Fruit fly (Drosophila melanogaster) whole organism, larva: ENCODE results near the gene dco.

Experiments used
- noc ChIP-seq: fragments of 200-800 bp; sonication (Bioruptor generic); optimal IDR thresholded peaks from 3 replicates; lab custom pipeline; 2019; ENCODE audit warnings: missing biosample characterization, mild to moderate bottlenecking, missing genetic modification characterization, moderate library complexity

dco gene

DNA sequence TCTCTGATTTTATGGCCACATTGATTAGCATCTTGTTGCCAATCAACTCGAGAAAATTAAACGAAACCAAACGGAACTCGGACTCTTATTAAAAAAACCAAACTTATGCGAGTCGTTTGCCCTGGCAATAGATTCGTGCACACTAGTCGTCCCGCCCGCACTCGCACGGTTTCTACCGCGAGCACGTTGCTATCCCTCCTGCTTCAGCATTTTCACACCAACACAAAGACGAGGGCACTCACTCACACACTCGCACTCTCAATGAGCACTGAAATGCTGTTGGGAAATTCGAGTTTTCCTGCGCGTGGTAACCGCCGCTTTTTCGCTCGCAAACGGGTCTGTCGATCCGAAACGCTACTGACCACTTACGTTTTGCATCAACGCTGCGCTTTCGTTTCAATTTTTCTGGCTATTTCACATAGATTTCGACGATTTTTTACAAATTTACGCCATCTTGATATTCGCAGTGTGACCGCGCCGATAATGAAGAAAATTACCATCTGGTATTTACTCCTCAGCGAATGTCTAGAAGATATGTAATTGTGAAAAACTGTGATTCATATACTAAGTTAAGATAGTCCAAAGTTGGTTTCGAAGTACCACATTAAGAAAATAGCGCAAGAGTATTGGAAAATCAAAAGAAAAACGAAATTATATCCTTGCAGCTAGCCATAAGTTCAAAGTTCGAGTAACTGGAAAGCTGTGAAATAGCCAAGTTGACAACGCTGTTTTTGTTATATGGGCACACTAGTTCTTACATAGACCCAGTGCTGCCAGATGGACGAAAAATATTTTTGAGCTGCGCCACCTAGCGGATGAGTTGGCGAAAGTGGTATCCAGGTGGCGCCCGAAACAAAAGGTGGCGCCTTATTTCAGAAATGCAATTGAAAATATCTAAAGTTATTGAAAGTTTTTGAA lies at the start of gene dco:
Gene dco, minus strand, starts transcription at position 503 of the 918 bp plus-strand sequence.
- TF ChIP-seq noc (tag; lab: Kevin White, UChicago): no peak

DNA sequence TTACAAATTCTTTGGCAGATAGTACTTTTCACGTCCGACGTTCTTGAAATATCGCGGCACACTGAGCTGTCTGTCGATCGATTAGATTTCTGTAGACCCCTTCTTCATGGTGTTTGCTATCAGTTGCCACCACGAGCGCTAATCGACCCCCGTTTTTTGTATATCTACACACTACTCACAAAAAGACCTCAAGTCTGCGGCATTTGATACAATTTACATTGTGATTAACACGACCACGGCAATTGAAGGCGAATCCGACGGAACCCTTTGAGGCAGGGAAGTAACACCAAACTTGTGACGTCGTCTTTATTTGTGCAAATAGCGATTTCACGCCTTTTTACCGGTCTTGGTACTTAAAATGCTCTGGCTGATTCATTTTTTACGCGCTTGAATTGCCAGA lies 48.1 kb upstream of the dco start, which contains the start of gene Mayo:
Gene Mayo, minus strand, starts transcription at position 66 of the 400 bp plus-strand sequence.
- no peak for TF ChIP-seq noc (tag; lab: Kevin White, UChicago)

DNA sequence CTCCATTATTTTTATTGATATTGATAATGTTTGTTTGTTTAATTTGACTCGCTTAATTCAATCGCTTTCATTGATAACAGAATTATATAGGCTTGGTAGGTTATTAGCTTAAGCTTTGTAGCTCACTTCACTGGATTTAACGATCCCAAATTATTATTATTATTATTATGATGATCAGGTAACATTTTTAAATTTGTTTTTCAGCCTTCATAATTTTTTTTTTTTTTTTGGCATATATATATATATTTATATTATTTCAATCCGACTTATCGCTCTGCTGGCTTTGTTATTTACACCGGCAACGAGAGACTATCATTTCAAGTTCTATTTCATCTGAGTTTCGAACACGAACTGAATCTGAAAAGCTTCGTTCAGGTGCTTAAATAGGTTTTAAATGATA lies 40.1 kb upstream of the dco start, which contains the start of gene CG15553:
Gene CG15553, minus strand, starts transcription at position 101 of the 400 bp plus-strand sequence.
- no peak for TF ChIP-seq noc (tag; lab: Kevin White, UChicago)

DNA sequence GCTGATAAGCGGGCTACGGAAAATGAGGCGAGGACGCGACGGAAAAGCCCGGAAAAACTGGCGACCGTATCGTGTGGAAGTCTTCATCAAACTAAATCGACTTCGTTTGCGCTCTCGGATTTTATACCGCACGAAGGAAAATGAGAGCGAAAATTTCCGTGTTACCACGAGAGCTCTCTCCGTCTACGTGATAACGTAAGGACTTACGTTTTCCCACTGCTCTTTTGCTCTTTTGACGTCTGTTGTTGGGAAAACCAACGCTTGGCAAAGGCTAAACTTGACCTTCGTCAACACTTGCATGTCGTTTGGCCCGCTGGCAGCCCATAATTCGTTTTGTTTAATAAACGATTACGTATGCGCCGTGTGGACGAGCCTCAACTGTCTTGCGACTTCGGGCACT lies 36.2 kb upstream of the dco start, which contains the start of gene CG11317:
Gene CG11317, minus strand, starts transcription at position 101 of the 400 bp plus-strand sequence.
- no peak for TF ChIP-seq noc (tag; lab: Kevin White, UChicago)

DNA sequence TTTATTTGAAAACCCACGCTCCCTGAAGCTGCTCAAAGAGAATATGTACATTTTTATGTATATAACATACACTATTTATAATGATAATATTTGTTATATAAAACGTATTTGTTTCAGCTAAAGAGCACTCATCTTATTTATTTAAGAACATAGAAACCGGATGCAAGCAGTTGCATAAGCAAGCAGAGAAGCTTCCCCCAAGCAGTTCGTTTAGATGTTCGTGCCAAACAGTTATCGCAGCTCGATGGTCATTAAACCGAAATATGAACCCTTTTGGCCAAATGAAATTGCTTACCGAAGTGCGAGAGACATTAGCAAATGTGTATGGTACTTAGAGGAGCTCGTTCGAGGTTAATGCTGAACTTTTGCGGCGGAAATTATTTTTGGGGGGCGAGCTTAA lies 29.0 kb upstream of the dco start:
- TF ChIP-seq noc (tag; lab: Kevin White, UChicago): no peak

DNA sequence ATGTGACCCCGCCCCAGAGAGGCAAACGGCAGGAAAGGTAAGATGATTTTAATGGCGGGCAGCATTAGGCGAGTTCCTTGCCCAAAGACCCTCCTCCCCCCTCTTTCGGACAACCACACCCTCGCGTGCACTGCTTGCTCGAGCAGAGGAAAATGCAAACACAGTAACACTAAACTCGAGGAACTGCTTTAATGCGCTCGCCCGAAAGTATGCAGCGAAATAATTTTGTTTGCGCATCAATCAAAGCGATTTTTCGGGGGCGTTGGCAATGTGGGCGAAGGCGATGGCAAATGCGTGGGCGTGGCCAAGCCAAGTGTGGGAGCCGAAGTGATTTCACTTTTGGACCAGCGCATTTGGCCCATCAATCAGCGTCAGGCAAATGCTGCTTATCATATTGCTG lies 25.4 kb upstream of the dco start:
- TF ChIP-seq noc (tag; lab: Kevin White, UChicago): no peak

DNA sequence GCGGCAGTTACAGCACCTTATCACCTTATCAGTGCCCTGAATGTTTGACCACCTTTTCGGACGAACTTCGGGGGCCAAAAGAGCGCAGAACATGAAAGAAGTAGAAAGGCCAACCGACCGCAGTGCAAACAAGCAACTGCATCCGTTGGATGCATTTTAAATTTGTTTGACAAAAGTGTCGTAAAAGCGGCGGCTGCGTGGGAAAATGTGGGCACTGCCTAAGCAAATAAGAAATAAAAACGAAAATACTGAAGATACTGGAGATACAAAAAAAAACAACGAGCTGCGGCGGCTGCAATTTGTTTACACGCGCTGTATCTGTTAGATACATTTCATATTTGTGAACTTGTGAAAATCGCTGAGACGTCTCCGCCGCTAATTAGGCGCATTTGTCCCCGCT lies 9.7 kb upstream of the dco start:
- TF ChIP-seq noc (tag; lab: Kevin White, UChicago): no peak

DNA sequence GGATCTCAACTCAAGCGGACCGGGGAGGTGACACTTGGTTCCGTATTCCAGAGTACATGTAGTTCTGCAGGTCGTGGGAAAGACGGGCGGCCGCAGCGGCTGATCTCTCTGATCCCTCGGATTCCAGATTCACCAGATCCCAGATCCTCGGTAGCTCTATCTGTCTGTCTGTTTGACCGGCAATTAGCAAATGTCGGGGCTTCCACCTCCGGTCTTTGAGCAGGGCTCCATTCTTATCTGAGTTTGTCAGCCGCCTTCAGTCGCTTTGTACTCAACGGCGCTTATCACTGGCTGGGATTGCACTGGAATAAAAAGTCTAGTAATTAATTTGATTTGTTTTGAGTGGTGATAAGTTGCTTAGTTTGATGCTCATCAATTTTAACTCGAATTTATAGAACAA lies 5.3 kb upstream of the dco start:
- TF ChIP-seq noc (tag; lab: Kevin White, UChicago): no peak

DNA sequence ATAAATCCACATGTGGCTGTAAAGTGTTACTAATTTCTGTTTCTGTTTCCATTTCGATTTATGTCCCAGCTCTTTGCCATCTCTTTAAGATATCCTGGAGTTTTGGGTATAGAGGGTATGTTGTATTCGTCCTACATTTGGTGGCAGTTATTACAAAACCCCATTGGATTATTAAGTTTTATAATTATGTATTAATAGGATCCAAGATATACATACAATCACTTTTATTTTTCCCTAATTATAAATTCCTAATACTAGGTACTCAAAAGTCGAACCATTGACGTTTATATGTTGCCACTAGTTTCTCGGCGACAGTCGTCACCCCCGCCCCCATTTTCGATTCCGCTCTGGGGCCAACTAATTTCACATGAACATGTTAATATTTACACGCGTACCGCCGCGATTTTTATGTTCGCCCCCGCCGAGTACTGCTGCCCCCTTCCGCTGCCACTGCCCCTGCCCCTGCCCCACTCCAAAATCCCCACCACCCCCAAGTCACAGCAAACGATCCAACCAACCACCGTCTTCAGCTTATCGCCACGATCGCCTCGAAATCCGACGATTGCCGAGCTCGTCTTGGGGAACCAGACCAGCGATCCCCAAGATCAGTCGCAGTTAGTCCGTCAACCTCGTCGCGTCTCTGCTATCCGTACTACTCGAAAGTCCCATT lies 3.8 kb upstream of the dco start, which contains the start of gene Sox100B:
Gene Sox100B, plus strand, starts transcription at position 601 of the 670 bp plus-strand sequence.
- TF ChIP-seq noc (tag; lab: Kevin White, UChicago): no peak

DNA sequence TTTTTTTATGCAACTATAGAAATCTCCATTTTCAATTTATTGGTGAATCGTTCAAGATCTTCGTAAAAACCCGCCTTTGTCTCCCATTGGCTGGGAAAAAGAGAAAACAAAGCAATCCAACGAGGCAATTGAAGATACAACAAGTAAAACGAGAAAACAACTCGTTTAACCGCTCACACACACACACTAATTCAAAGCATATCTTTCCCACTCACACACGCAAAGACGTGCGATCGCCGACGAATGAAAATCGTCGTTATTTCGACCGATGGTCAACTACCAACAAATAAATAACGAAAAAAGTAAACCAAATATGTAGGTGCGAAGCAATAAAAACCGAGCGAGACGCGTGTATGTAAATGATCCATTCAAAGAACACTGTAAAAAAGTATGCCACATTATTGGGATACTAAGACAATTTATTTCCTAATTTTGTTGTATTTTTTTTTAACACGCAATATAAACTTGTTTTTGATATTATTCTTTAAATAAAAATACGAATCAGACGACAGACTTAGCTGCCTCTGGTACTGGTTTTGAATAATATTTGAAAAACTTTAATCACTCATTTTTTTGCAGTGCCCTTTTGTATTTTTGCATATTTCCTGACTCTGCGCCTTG lies 1.4 kb upstream of the dco start:
- TF ChIP-seq noc (tag; lab: Kevin White, UChicago): no peak

DNA sequence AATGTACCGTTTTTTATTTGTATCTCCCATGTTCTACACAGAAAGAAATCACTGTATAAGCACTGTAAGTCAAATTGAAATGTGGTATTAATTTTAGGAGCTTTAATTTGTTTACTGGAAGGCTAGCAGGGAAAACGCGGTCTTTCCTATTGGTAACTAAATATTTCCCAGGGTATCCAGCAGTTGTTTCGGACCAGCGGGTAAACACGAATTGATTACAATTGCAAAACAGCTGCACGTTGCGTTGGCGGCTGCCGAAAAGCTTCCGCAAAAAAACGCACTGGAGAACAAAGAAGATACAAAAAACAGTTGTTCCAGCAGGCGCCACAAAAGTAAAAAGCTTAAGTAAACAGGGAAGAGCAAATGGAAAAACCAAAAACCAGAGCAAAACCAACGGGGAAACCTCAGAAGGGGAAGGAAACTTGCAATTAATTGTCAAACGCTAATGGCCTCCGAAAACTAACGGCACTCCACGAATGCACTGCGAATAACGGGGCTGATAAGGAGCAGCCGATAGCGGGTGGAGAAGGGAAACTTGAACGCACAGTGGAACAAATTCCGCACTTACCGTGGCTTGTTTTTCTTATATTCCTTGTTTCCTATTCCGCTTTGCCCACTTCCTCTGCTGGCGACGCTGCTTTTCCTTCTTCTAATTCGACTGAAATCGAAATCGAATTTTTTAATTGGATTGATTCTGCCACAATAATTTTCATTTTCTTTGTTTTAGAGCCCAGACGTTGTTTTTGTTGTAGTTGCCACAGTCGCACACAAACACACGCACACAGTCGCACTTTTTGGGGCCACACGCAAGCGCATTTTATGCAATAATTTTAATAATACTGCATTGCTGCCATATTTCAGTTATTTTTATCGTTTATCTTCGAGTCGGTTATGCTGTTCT lies 953 bp downstream of the dco start:
- no peak for TF ChIP-seq noc (tag; lab: Kevin White, UChicago)

DNA sequence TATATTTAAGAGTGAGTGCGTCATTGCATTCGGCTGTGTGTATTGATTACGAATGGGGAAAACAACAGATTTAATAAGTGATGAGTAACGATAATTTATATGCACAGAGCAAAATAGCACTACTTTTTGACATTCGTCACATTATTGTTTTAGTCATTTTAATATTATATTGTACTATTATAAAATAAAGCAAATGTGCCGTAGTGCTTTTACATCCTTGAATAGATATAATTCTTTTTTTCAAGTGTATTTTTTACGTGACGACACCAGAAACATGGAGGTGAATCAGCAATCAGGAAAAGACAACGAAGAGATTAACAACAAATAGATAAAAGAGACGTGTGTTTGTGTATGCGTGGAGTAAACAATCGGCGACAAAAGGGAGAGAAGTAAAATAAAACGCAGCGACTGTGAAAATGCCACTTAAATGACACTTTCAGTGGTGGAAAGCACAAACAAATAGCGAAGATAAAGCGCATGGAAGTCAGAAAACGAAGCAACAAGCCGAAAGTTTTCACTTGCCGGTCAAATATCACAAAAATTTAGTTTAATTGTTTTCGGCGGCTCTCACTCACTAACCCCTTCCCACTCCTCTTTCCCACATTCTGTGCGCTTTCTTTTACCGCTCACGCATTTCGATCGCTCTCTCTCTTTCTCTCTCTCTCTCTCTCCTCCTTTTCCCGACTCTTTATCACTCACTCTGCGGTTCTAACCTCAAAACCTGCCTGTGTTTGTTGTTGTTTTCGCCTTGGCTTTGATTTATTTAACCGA lies 1.8 kb downstream of the dco start:
- peak; percentile 86 for TF ChIP-seq noc (tag; lab: Kevin White, UChicago)

DNA sequence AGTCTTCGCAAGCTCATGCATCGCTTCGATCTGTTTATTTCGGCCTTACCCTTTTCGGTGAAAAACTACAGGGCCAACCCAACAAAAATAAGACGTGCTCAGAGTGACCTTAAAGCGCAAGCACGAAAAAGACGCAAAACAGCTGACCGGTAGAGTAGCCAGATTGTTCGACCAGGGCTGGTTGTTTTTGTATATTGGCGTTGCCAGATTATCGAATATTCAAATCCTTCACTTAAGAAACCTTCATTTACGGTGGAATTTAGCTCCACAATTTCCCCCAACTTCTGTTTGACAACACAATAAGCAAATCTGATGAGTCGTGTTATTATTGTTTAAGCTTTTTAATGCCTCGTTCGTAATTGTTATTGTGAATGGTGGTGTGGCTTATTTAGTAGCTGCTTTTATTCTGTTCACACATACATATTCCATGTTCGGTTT lies 7.2 kb downstream of the dco start, which contains the start of gene Chchd3:
Gene Chchd3, minus strand, starts transcription at position 132 of the 438 bp plus-strand sequence.
- no peak for TF ChIP-seq noc (tag; lab: Kevin White, UChicago)

DNA sequence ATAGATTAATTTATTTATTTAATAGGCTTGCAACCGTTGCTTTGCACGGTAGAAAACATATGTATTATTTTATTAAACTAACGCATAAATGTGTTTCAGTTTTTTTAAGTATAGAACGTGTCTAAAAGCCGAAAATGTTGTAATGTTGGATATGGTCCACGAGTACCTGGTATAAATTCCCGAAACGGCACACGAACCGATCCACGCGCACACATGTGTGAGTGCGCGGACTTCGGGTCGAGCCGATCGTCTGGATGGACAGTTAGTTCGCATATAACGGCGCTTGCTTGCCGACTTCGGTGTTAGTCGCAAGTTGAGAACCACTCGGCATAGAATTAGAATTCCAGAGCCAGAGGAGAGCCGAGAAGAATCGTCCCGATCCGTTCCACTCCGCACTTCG lies 12.4 kb downstream of the dco start, which contains the start of gene Alp4:
Gene Alp4, plus strand, starts transcription at position 301 of the 400 bp plus-strand sequence.
- TF ChIP-seq noc (tag; lab: Kevin White, UChicago): no peak
